Worm (Caenorhabditis elegans) whole organism, young adult: ENCODE results near the gene dib-1.
"Not testable (repeated sequence)": the region's sequence is repeated elsewhere in the genome, so short reads cannot be mapped to it uniquely, and the experiment has no call there.

Source experiments
- B0261.1 ChIP-seq: sonication (generic microtip); optimal IDR thresholded peaks from 2 replicates; lab custom pipeline; 2016; ENCODE audit warnings: mild to moderate bottlenecking, missing genetic modification characterization, moderate library complexity, missing compliant biosample characterization
- B0336.3 ChIP-seq: fragments of 200-800 bp; sonication (Bioruptor generic); IDR thresholded peaks from 2 replicates; pipeline ENCODE4 v1.3.6; 2022; ENCODE audit warnings: missing genetic modification characterization, missing compliant biosample characterization
- F10E7.11 ChIP-seq: sonication (generic microtip); optimal IDR thresholded peaks from 2 replicates; lab custom pipeline; 2017; ENCODE audit warnings: mild to moderate bottlenecking, missing genetic modification characterization, moderate library complexity, missing compliant biosample characterization
- F33H1.4 ChIP-seq: fragments of 200-800 bp; sonication (Bioruptor generic); IDR thresholded peaks from 2 replicates; pipeline ENCODE4 v1.3.6; 2022; ENCODE audit warnings: missing genetic modification reagents, missing genetic modification characterization, missing compliant biosample characterization
- F49E8.2 ChIP-seq: sonication (generic microtip); optimal IDR thresholded peaks from 3 replicates; lab custom pipeline; 2017; ENCODE audit warnings: missing genetic modification characterization, mild to moderate bottlenecking, missing compliant biosample characterization, antibody characterized with exemption, moderate library complexity; ENCODE audit not compliant: insufficient read depth
- F52B5.7 ChIP-seq: sonication (generic microtip); optimal IDR thresholded peaks from 2 replicates; lab custom pipeline; 2016; ENCODE audit warnings: mild to moderate bottlenecking, missing genetic modification characterization, missing compliant biosample characterization
- akir-1 ChIP-seq: fragments of 200-800 bp; sonication (Bioruptor generic); optimal IDR thresholded peaks from 2 replicates; lab custom pipeline; 2018; ENCODE audit warnings: mild to moderate bottlenecking, missing genetic modification characterization, moderate library complexity, missing compliant biosample characterization
- ama-1 ChIP-seq, 3 experiments: fragments of 150-350 bp in 1 of 3; sonication (generic microtip) in 2 of 3; optimal IDR thresholded peaks; 2 replicates each; lab custom pipeline; 2014 to 2018; ENCODE audit warnings: missing biosample characterization in 2 of 3, missing genetic modification characterization in 2 of 3, missing genetic modification reagents in 2 of 3
- ceh-79 ChIP-seq: sonication (generic microtip); optimal IDR thresholded peaks from 2 replicates; lab custom pipeline; 2017; ENCODE audit warnings: mild to moderate bottlenecking, missing genetic modification characterization, missing compliant biosample characterization
- madf-8 ChIP-seq: fragments of 200-800 bp; sonication (Bioruptor generic); conservative IDR thresholded peaks from 2 replicates; pipeline ENCODE4 v1.3.6; 2022; ENCODE audit warnings: missing genetic modification reagents, missing genetic modification characterization, missing compliant biosample characterization
- nhr-90 ChIP-seq: sonication (generic microtip); optimal IDR thresholded peaks from 2 replicates; lab custom pipeline; 2016; ENCODE audit warnings: missing genotype, mild to moderate bottlenecking, missing genetic modification characterization, missing compliant biosample characterization
- pha-4 ChIP-seq: fragments of 150-350 bp; sonication (generic microtip); optimal IDR thresholded peaks from 2 replicates; lab custom pipeline; 2014; ENCODE audit warnings: missing biosample characterization, missing genetic modification reagents, missing genetic modification characterization
- snpc-1.3 ChIP-seq: sonication (generic microtip); optimal IDR thresholded peaks from 2 replicates; lab custom pipeline; 2017; ENCODE audit warnings: missing genetic modification characterization, mild to moderate bottlenecking, missing compliant biosample characterization, antibody characterized with exemption, moderate library complexity, missing genotype, missing genetic modification reagents; ENCODE audit not compliant: insufficient read depth
- unc-62 ChIP-seq: fragments of 150-350 bp; optimal IDR thresholded peaks from 2 replicates; lab custom pipeline; 2014; ENCODE audit warnings: missing biosample characterization, missing genetic modification reagents, missing genetic modification characterization

DNA sequence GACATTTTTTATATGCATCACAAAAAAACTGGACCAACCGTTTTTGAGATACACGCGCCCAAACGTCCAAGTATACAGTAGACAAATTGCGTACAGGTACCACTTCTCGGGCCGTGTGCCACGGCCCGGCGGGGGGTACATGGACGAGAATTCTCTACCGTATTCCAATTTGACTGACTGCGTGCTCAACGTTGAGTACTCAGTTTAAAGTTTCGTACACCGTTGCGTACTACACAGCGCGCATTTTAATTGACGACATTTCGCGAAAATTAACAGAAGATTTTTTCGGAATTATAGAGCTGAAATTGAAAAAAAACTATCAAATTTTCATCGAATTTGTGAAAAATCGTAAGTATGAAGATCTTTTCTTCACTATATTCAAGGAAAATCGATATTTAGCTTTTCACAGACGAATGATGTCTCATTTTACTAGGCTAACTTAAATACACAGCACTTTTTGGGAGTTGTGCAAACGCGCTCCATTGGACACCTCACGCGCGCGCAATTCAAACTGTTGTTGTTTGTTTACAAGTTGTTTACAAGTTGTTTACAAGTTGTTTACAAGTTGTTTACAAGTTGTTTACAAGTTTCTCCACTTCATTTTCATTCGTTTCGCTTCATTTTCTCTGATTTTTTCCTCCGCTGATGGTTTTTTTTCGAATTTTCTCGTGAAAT, 5.4 kb downstream of the dib-1 start:
- TF ChIP-seq ceh-79 (tag; lab: Kevin White, UChicago); B0261.1 (tag; lab: Kevin White, UChicago); akir-1 (GFP tag; lab: Kevin White, UChicago); unc-62 (GFP tag; lab: Kevin White, UChicago); madf-8 (GFP tag; lab: Robert Waterston, UW); pha-4; F52B5.7 (tag; lab: Kevin White, UChicago); snpc-1.3; F49E8.2 (tag; lab: Kevin White, UChicago); ama-1 (optimal IDR thresholded peaks at IDR 0.05; lab: Kevin White, UChicago); ama-1 (GFP tag; optimal IDR thresholded peaks at IDR 0.05; lab: Kevin White, UChicago); F10E7.11; nhr-90: not testable (repeated sequence)
- peak; percentile 71 for TF ChIP-seq F33H1.4 (GFP tag; lab: Robert Waterston, UW)
- TF ChIP-seq B0336.3 (GFP tag; lab: Robert Waterston, UW): 0 out of 2 replicates have a peak, but pooled peaks have one; percentile 15
